Worm (Caenorhabditis elegans): ENCODE data around the gene F22F4.9.

DNA sequence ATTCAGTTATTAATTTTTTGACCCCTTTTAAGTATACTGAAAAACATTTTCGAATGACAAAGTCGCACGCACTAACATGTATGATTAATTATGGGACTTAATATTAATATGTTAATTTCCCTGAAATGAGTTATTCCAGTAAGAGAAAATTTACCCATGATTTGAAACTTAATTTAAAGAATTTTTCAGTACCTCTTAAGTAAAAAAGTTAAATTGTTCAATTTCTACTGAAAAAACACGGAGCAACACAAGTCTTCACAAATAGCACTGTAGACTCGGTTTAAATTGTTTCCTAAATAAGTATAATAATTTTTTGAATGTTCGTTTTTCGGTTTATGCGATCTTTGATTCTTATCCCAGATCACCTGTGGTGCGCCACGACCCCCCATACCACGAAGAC is 3.2 kb upstream of the F22F4.9 start:
- TF ChIP-seq lin-39 (tag; optimal IDR thresholded peaks at IDR 0.05): no peak
- TF ChIP-seq unc-39 (tag; optimal IDR thresholded peaks at IDR 0.05): no peak
- TF ChIP-seq nhr-25 (tag; optimal IDR thresholded peaks at IDR 0.05; ENCODE audit: borderline replicate concordance, insufficient read depth): no peak
- TF ChIP-seq ztf-11 (tag; optimal IDR thresholded peaks at IDR 0.05): no peak
